Worm (Caenorhabditis elegans): Measurements from ENCODE around the gene F54D1.6.
"Not testable (repeated sequence)": the region's sequence is repeated elsewhere in the genome, so short reads cannot be mapped to it uniquely, and the experiment has no call there.

Gene F54D1.6

DNA sequence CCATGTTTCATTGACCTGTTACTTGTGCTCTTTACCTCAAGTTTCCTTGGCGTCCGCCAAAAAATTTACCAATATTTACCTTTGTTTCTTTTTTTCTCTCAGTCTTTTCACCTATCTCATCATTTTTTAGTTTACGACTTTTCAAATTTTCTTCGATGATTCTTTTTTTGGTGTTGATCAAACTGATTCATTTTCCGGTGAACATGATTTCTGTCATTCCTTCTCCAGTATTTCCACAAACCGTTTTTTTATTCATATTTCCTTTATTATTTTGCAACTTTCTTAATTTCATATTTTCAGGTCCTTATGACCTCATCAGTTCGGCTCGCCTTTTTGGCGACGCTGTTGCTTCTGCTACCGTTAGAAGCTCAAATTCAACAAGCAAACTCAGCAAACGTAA, at the start of gene F54D1.6:
F54D1.6 (plus strand) TSS at position 301 of the 400 bp plus-strand sequence.
- TF ChIP-seq nhr-12 (tag; optimal IDR thresholded peaks at IDR 0.05): no peak
- TF ChIP-seq C34B4.2 (tag; optimal IDR thresholded peaks at IDR 0.05): no peak
- no peak for TF ChIP-seq mef-2 (tag; optimal IDR thresholded peaks at IDR 0.05)
- no peak for TF ChIP-seq efl-1 (optimal IDR thresholded peaks at IDR 0.05)
- peak in 1 of 2 experiments; percentile 58 for TF ChIP-seq efl-1 (GFP tag; optimal IDR thresholded peaks at IDR 0.05 in 1 of 2)

- TF ChIP-seq nhr-77 (tag; optimal IDR thresholded peaks at IDR 0.05) (no peak), lin-39 (tag; optimal IDR thresholded peaks at IDR 0.05) (no peak), jun-1 (tag; optimal IDR thresholded peaks at IDR 0.05) (no peak)
These were observed 46.2 kb upstream of the F54D1.6 start, which contains the start of gene C05C12.6 for ce11 chrIV:11241368-11241767. TSS of gene C05C12.6 (minus strand) at chrIV:11241468.

DNA sequence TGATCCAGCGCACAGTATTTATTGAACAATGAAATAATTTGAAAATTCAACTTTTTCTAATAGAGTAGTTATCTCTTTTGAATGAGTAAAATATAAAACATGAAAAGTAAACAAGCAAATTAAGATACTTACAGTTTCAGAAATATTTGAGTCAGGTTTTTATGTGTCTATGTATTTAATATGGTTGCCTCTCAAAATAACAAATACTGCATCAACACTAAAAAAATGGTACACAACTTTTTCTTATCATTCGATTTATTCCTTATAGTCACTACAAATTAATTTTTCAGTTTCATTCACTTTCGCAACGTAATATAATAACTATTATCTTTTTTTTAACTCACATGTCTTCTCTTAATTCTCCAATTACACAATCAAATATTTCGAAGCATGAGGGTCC, 40.2 kb upstream of the F54D1.6 start:
- no peak for TF ChIP-seq skn-1 (tag; optimal IDR thresholded peaks at IDR 0.05)
- TF ChIP-seq elt-2 (tag; optimal IDR thresholded peaks at IDR 0.05): no peak
- peak; percentile 26 for TF ChIP-seq C16A3.4 (tag; optimal IDR thresholded peaks at IDR 0.05)

DNA sequence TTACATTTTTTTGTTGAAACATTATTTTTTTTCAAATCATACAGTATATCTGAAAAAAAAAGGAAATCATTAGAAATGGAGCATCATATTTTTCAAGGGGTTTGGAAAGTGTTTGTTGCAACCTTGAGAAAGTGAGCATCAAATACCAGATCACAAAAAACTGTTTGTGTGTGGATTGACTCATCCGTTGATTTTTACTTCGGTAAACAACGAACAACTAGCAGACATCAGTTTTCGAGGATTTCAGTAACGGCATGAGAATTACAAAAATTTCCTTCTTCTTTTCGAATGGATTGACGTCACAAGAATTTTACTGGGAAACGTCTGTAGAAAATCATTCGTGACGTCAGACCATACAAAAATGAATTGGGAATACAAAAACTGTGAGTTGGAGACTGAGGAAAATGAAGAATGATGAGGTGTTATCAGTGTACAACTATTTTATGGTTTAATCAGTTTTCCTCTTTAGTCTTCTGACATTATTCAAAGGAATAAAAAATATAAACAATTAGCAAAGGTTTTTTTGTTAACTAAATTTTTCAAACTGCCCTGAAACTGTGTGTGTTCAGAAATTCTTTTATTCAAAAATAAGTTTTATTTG, 39.5 kb upstream of the F54D1.6 start, which contains the start of gene C05C12.4:
C05C12.4 (minus strand) TSS at position 51 of the 601 bp plus-strand sequence.
- peak; percentile 18 for TF ChIP-seq elt-2 (tag; optimal IDR thresholded peaks at IDR 0.05)
- no peak for TF ChIP-seq ceh-82 (tag; optimal IDR thresholded peaks at IDR 0.05)
- no peak for TF ChIP-seq efl-1 (optimal IDR thresholded peaks at IDR 0.05)
- TF ChIP-seq efl-1 (GFP tag; optimal IDR thresholded peaks at IDR 0.05 in 1 of 2): peak in 1 of 2 experiments; percentile 14
- no peak for TF ChIP-seq mdl-1 (tag; optimal IDR thresholded peaks at IDR 0.05)
- no peak for TF ChIP-seq snpc-4 (tag; optimal IDR thresholded peaks at IDR 0.05)
- TF ChIP-seq C34B4.2 (tag; optimal IDR thresholded peaks at IDR 0.05): no peak
- TF ChIP-seq ceh-90 (tag; optimal IDR thresholded peaks at IDR 0.05): no peak
- no peak for TF ChIP-seq dsc-1 (tag; optimal IDR thresholded peaks at IDR 0.05)

- TF ChIP-seq efl-1 (optimal IDR thresholded peaks at IDR 0.05): not testable (repeated sequence)
- peak in 1 of 2 experiments; percentile 8 for TF ChIP-seq efl-1 (GFP tag; optimal IDR thresholded peaks at IDR 0.05 in 1 of 2)
These were observed 33.9 kb upstream of the F54D1.6 start, which contains the start of gene C05C12.1 for ce11 chrIV:11253689-11254088. TSS of gene C05C12.1 (plus strand) at chrIV:11253989.

DNA sequence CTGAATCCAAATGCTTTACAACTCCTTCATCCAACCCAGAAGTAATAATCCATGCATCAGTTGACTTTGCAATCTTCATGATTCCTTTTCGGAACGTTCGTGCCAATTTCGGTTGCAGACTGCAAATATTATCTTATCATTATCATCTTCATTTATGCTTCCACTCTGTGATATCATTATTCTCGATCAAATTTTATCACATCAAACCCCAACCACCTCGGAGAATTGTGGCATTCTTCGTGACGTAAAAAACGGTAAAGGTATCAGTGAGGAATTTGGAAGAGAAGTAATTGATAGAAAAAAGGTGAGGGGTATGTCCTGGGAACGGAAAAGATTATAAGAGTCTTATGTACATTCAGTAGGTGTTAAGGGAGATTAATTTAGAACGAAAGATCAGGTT, 30.1 kb upstream of the F54D1.6 start:
- no peak for TF ChIP-seq skn-1 (tag; optimal IDR thresholded peaks at IDR 0.05)
- no peak for TF ChIP-seq nhr-28 (tag; optimal IDR thresholded peaks at IDR 0.05)
- TF ChIP-seq alr-1 (tag; optimal IDR thresholded peaks at IDR 0.05; ENCODE audit: borderline replicate concordance): no peak
- peak; percentile 7 for TF ChIP-seq tlp-1 (tag; optimal IDR thresholded peaks at IDR 0.05)
- no peak for TF ChIP-seq unc-86 (tag; optimal IDR thresholded peaks at IDR 0.05)
- TF ChIP-seq ceh-90 (tag; optimal IDR thresholded peaks at IDR 0.05): no peak
- no peak for TF ChIP-seq mdl-1 (tag; optimal IDR thresholded peaks at IDR 0.05)
- no peak for TF ChIP-seq nhr-77 (tag; optimal IDR thresholded peaks at IDR 0.05)
- TF ChIP-seq ces-1 (GFP tag; optimal IDR thresholded peaks at IDR 0.05): no peak
- TF ChIP-seq lin-13 (GFP tag; optimal IDR thresholded peaks at IDR 0.05): no peak
- TF ChIP-seq ceh-8 (GFP tag; optimal IDR thresholded peaks at IDR 0.05): no peak
- TF ChIP-seq nhr-237 (tag; optimal IDR thresholded peaks at IDR 0.05): no peak
- no peak for TF ChIP-seq pag-3 (tag; optimal IDR thresholded peaks at IDR 0.05; ENCODE audit: borderline replicate concordance, insufficient read depth)
- TF ChIP-seq nhr-12 (tag; optimal IDR thresholded peaks at IDR 0.05): no peak
- TF ChIP-seq pax-3 (tag; optimal IDR thresholded peaks at IDR 0.05): no peak
- TF ChIP-seq unc-130 (tag; optimal IDR thresholded peaks at IDR 0.05): no peak
- peak; percentile 73 for TF ChIP-seq pqm-1 (tag; optimal IDR thresholded peaks at IDR 0.05)
- TF ChIP-seq unc-30 (tag; optimal IDR thresholded peaks at IDR 0.05): no peak
- TF ChIP-seq sox-4 (tag; optimal IDR thresholded peaks at IDR 0.05): no peak
- TF ChIP-seq elt-2 (tag; optimal IDR thresholded peaks at IDR 0.05): peak; percentile 66

Data from whole organism, L1 larva.